Worm (Caenorhabditis elegans) whole organism, dauer: Measurements from ENCODE around the gene T22B3.3.

Source experiments
- unc-62 ChIP-seq: sonication (generic microtip); optimal IDR thresholded peaks from 2 replicates; lab custom pipeline; 2017; ENCODE audit warnings: missing biosample characterization, missing genetic modification reagents, missing genetic modification characterization

T22B3.3 gene

ce11 chrIV:11710331-11710730 lies 6.7 kb upstream of the T22B3.3 start:
- no peak for TF ChIP-seq unc-62

DNA sequence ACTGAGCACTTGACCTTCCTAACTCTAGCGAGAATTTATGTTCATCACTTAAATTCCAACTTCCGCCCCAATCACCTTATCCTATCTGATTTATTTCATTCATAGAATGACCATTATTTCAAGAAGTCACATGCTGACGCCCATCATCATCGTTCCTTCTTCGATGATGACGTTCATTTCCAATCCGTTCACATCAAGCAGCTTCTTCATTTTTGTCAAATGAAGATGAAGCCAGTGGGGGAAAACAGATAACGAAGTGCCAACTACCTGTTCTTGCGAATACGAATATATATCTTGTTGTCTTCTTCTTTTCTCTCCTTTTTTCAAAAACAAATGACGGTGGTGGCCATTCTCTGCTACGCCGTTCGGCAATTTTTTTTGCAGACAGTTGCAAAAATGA lies 1.7 kb downstream of the T22B3.3 start:
- no peak for TF ChIP-seq unc-62

ce11 chrIV:11700752-11701151 lies 2.8 kb downstream of the T22B3.3 start, which contains the start of gene dpy-20:
TSS of gene dpy-20 (minus strand) at chrIV:11700852.
- no peak for TF ChIP-seq unc-62

ce11 chrIV:11700100-11700499 lies 3.5 kb downstream of the T22B3.3 start:
- TF ChIP-seq unc-62: no peak

DNA sequence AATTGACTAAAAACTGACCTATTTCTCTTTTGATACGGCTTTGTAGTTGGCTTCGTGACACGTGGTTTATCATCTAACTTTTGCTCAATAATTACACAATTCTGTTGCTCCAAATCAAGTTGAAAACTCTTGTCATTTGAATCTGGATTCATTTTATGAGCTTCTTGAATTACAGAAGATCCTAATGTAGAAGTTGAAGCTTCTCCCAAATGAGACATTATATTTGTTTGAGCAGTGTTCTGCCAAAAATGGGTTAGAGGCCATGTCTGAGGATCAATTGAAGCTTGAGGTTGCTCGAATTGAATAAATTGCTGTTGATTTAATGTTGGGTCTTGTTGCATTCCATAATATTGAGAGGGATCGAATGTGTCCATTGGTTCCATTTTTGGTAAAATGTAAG lies 6.1 kb downstream of the T22B3.3 start:
- no peak for TF ChIP-seq unc-62

ce11 chrIV:11695634-11696033 lies 8.0 kb downstream of the T22B3.3 start:
- no peak for TF ChIP-seq unc-62

ce11 chrIV:11694143-11694542 lies 9.4 kb downstream of the T22B3.3 start, which contains the start of gene ZK792.7:
TSS of gene ZK792.7 (plus strand) at chrIV:11694443.
- TF ChIP-seq unc-62: no peak

ce11 chrIV:11693493-11693892 lies 10.1 kb downstream of the T22B3.3 start, which contains the start of gene ZK792.12:
TSS of gene ZK792.12 (plus strand) at chrIV:11693793.
- no peak for TF ChIP-seq unc-62

DNA sequence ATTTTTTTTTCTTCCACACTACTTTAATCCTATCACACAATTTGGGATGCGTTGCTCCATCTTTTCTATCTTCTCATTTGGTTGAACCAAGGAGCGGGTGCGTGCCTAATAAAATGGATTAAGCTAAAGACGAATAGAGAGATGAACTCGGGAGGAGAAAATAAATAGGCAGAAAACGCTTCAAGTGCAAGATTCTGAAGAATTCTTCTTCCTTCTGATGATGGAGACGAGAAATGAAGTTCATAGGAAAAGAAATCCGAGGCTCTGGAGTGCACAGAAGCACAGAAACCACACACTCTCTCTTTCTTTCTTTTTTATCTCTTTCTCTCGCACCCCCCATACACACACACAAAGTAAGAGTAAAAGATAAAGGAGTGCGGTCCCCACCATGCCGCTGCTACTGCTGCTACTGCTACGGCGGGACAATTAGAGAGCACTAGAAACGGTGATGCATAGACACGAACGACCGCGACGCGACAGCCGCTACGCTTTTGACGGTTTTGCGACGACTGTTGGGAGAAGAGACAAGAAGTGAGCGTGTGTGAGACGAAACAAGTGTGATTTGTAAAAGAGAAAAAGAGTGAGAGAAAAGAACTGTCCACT lies 11.4 kb downstream of the T22B3.3 start:
- no peak for TF ChIP-seq unc-62

ce11 chrIV:11691524-11691923 lies 12.1 kb downstream of the T22B3.3 start:
- TF ChIP-seq unc-62: no peak

- no peak for TF ChIP-seq unc-62
Measured at ce11 chrIV:11690988-11691387, 12.6 kb downstream of the T22B3.3 start, which contains the start of gene let-60. TSS of gene let-60 (minus strand) at chrIV:11691088.

- no peak for TF ChIP-seq unc-62
Measured at ce11 chrIV:11688018-11688417, 15.6 kb downstream of the T22B3.3 start, which contains the start of gene ZK792.5. TSS of gene ZK792.5 (minus strand) at chrIV:11688118.

DNA sequence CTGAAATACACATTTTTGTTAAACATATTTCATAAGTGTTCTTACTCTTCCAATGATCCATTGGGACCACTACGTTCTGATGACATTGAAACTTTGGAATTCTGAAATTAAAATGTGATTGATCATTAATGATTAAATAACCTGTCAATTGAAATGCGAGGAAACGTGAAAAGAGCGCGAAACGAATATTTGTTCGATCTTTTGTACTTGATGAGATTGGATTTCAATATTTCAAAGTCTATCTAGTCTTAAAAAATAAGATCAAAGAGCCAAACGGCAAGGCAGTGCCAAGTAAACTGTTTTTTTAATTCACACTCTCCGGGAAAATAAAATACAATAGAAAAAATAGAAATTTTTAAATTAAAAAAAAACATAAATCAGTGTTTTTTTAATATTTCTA lies 21.7 kb downstream of the T22B3.3 start, which contains the start of gene ZK792.4:
Gene ZK792.4, minus strand, starts transcription at position 101 of the 400 bp plus-strand sequence.
- TF ChIP-seq unc-62: no peak

- TF ChIP-seq unc-62: no peak
Measured at ce11 chrIV:11676054-11676453, 27.5 kb downstream of the T22B3.3 start, which contains the start of gene inx-9. TSS of gene inx-9 (plus strand) at chrIV:11676354.

DNA sequence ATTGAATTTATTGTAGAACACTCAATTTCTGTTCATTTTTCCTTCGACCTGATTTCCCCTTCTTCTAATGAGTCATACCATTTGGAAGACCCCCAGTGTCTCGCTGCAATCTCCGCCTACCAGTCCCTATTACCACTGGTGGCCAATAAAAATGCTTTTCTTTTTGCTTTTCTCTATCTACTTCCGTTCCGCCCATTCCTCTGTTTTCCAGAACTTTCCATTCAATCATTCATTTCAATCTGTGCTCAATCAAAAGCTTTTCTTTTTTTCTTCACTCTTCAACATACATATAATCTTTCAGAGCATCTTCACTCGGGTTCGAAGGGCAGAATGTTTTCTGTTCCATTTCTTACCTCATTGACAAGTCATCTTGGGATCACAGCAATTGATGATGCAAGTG lies 30.0 kb downstream of the T22B3.3 start, which contains the start of gene inx-8:
Gene inx-8, plus strand, starts transcription at position 301 of the 400 bp plus-strand sequence.
- TF ChIP-seq unc-62: no peak

ce11 chrIV:11668001-11668400 lies 35.6 kb downstream of the T22B3.3 start, which contains the start of gene atg-4.2:
TSS of gene atg-4.2 (plus strand) at chrIV:11668024.
- TF ChIP-seq unc-62: no peak

- no peak for TF ChIP-seq unc-62
Measured at ce11 chrIV:11665010-11665409, 38.6 kb downstream of the T22B3.3 start, which contains the start of gene ZK809.9. TSS of gene ZK809.9 (plus strand) at chrIV:11665310.

DNA sequence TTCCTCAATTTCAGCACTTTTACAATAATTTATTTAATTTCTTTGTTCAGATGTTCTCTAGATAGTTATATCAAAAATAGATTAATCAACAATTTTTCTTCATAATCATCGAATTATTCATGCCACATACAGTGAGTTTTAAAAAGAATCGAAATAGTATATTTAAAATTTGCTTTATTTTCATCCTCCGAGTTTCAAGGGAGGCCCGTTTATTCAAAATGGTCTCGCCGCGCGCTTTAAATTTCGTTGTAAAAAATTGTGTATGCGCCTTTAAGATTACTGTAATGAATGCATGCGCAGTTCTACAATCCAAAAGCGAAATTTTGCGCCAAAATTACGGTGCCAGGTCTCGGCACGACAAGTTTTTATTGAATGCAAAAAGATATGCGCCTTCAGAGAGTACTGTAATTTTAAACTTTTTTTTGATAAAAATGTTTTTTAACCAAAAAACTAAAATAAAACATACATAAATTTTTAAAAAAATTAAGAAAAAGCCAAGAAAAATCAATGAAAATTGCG lies 43.7 kb downstream of the T22B3.3 start, which contains the start of gene ZK792.1:
Gene ZK792.1, plus strand, starts transcription at position 51 of the 519 bp plus-strand sequence.
- TF ChIP-seq unc-62: no peak
